Fruit fly (Drosophila melanogaster): ENCODE results near the gene CG31606.

DNA sequence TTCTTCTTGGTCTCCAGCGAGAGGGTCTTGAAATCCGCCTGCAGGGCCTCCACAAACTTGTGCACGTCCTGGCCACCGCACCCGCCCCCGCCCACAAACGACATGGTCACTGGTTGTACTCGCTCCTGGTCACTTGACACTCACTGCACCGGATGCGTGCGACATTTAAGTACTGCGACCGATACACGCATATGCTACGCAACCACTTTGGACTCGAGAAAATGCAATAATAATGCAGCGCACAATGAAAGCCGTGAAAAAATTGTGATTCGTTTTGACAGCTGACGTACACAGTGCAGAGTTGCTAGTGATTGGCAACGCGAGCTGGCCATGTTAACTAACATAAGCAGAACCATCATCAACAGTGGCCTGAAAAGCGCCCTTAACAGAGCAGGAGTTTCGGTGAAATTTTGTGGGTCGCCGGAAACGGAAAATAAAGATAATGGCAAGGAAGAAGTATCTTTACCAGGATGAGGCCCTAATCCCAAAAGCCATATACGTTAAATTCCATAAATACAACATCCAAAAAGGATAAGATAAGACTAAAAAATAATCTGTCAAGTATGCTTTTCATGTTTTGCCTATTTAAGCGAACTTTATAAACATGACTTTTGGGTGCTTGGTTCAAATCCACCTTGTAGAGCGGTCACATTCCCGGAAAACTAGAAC is 23.6 kb upstream of the CG31606 start, which contains the start of the genes mon2 and CG8673:
- no peak for TF ChIP-seq psq (GFP tag; optimal IDR thresholded peaks at IDR 0.05)
- TF ChIP-seq Hr78 (GFP tag; optimal IDR thresholded peaks at IDR 0.05): no peak
- TF ChIP-seq h (GFP tag; optimal IDR thresholded peaks at IDR 0.05): no peak
- TF ChIP-seq br (GFP tag; optimal IDR thresholded peaks at IDR 0.05): no peak
- TF ChIP-seq dsf (GFP tag; optimal IDR thresholded peaks at IDR 0.05; ENCODE audit: borderline replicate concordance): no peak
- no peak for TF ChIP-seq woc (GFP tag; optimal IDR thresholded peaks at IDR 0.05)
- TF ChIP-seq Myc (optimal IDR thresholded peaks at IDR 0.05): no peak
- TF ChIP-seq CrebA (GFP tag; optimal IDR thresholded peaks at IDR 0.05; ENCODE audit: borderline replicate concordance): no peak
- TF ChIP-seq Hnf4 (GFP tag; optimal IDR thresholded peaks at IDR 0.05): no peak
- TF ChIP-seq foxo (GFP tag; optimal IDR thresholded peaks at IDR 0.05): no peak

All from whole organism, wandering third instar larva.